Worm (Caenorhabditis elegans) whole organism, early embryonic: ENCODE data around the gene Y64G10A.1.

Experiments used
- B0310.2 ChIP-seq: sonication (generic microtip); optimal IDR thresholded peaks from 2 replicates; lab custom pipeline; 2016; ENCODE audit warnings: mild to moderate bottlenecking, missing genetic modification characterization, missing compliant biosample characterization
- F13C5.2 ChIP-seq: sonication (generic microtip); optimal IDR thresholded peaks from 2 replicates; lab custom pipeline; 2017; ENCODE audit warnings: mild to moderate bottlenecking, missing genetic modification characterization, inconsistent platforms, missing compliant biosample characterization
- aly-1 ChIP-seq: sonication (generic microtip); optimal IDR thresholded peaks from 2 replicates; lab custom pipeline; 2016; ENCODE audit warnings: missing genetic modification characterization, missing compliant biosample characterization
- ama-1 ChIP-seq: fragments of 150-350 bp; optimal IDR thresholded peaks from 2 replicates; lab custom pipeline; 2014
- ceh-13 ChIP-seq: fragments of 200-800 bp; sonication (Bioruptor generic); optimal IDR thresholded peaks from 2 replicates; lab custom pipeline; 2018; ENCODE audit warnings: mild to moderate bottlenecking, missing genetic modification characterization, missing compliant biosample characterization
- ceh-36 ChIP-seq: sonication (generic microtip); optimal IDR thresholded peaks from 2 replicates; lab custom pipeline; 2016; ENCODE audit warnings: missing genetic modification characterization, inconsistent platforms, missing compliant biosample characterization
- ets-7 ChIP-seq: sonication (generic microtip); optimal IDR thresholded peaks from 2 replicates; lab custom pipeline; 2016; ENCODE audit warnings: missing genotype, missing genetic modification characterization, missing compliant biosample characterization
- flt-1 ChIP-seq: fragments of 200-800 bp; sonication (Bioruptor generic); IDR thresholded peaks from 2 replicates; pipeline ENCODE4 v1.3.6; 2022; ENCODE audit warnings: missing genetic modification characterization, missing compliant biosample characterization
- hmbx-1 ChIP-seq: sonication (generic microtip); optimal IDR thresholded peaks from 2 replicates; lab custom pipeline; 2016; ENCODE audit warnings: mild to moderate bottlenecking, missing genetic modification characterization, missing compliant biosample characterization
- hmg-4 ChIP-seq: fragments of 200-800 bp; sonication (Bioruptor generic); optimal IDR thresholded peaks from 2 replicates; lab custom pipeline; 2018; ENCODE audit warnings: mild to moderate bottlenecking, missing genetic modification characterization, missing compliant biosample characterization
- hnd-1 ChIP-seq: sonication (generic microtip); optimal IDR thresholded peaks from 2 replicates; lab custom pipeline; 2016; ENCODE audit warnings: missing genetic modification characterization, missing compliant biosample characterization
- pes-1 ChIP-seq: fragments of 200-800 bp; sonication (Bioruptor generic); IDR thresholded peaks from 2 replicates; pipeline ENCODE4 v1.3.6; 2022; ENCODE audit warnings: missing genetic modification reagents, missing genetic modification characterization, missing compliant biosample characterization
- scrt-1 ChIP-seq: fragments of 200-800 bp; sonication (Bioruptor generic); IDR thresholded peaks from 2 replicates; pipeline ENCODE4 v1.3.6; 2022; ENCODE audit warnings: missing genetic modification characterization, missing compliant biosample characterization
- sea-1 ChIP-seq: fragments of 200-800 bp; sonication (Bioruptor generic); conservative IDR thresholded peaks from 2 replicates; pipeline ENCODE4 v1.3.6; 2022; ENCODE audit warnings: missing genetic modification characterization, missing compliant biosample characterization
- tbx-11 ChIP-seq: fragments of 200-800 bp; sonication (Bioruptor generic); IDR thresholded peaks from 2 replicates; pipeline ENCODE4 v1.3.6; 2022; ENCODE audit warnings: missing genetic modification characterization, missing compliant biosample characterization
- tbx-37 ChIP-seq: fragments of 200-800 bp; sonication (Bioruptor generic); conservative IDR thresholded peaks from 2 replicates; pipeline ENCODE4 v1.3.6; 2022; ENCODE audit warnings: missing genetic modification reagents, missing genetic modification characterization, missing compliant biosample characterization
- tra-4 ChIP-seq: sonication (generic microtip); optimal IDR thresholded peaks from 2 replicates; lab custom pipeline; 2017; ENCODE audit warnings: missing genetic modification characterization, missing compliant biosample characterization

Gene Y64G10A.1

ce11 chrIV:14238976-14239375 lies at the start of gene Y64G10A.1:
Gene Y64G10A.1 (minus strand): TSS chrIV:14239076.
- TF ChIP-seq sea-1 (GFP tag; lab: Robert Waterston, UW), result no peak
- no peak for TF ChIP-seq ceh-13 (GFP tag; lab: Kevin White, UChicago)
- TF ChIP-seq ets-7 (tag; lab: Kevin White, UChicago), result no peak
- TF ChIP-seq ama-1 (lab: Kevin White, UChicago), result no peak
- no peak for TF ChIP-seq F13C5.2 (tag; lab: Kevin White, UChicago)
- TF ChIP-seq B0310.2 (tag; lab: Kevin White, UChicago), result no peak
- no peak for TF ChIP-seq hnd-1 (tag; lab: Kevin White, UChicago)
- TF ChIP-seq tbx-11 (GFP tag; lab: Robert Waterston, UW), result no peak
- no peak for TF ChIP-seq pes-1 (GFP tag; lab: Robert Waterston, UW)
- TF ChIP-seq tra-4 (tag; lab: Kevin White, UChicago), result no peak

DNA sequence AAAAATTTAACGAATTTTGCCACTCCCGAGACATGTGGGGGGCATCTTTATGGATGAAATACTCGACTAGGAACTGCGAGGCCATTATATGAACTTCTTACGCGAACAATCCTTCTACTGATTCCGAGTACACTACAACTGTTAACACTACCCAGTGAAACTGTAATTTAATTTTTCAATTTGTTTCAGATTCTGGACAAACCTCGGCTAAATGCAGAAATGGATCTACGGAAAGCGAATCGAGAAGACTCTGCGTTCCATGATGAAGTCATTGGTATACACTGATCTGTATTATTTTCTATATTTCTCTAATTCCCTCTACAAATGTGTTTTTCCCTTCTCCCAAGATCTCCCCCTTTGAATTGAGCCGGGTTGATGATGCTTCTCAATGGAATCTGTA lies 46.0 kb upstream of the Y64G10A.1 start:
- TF ChIP-seq F13C5.2 (tag; lab: Kevin White, UChicago) (no peak), ama-1 (lab: Kevin White, UChicago) (no peak), pes-1 (GFP tag; lab: Robert Waterston, UW) (no peak), hmbx-1 (tag; lab: Kevin White, UChicago) (no peak), tbx-11 (GFP tag; lab: Robert Waterston, UW) (no peak), aly-1 (tag; lab: Kevin White, UChicago) (no peak), tra-4 (tag; lab: Kevin White, UChicago) (no peak), tbx-37 (GFP tag; lab: Robert Waterston, UW) (no peak), hnd-1 (tag; lab: Kevin White, UChicago) (no peak), ceh-36 (tag; lab: Kevin White, UChicago) (no peak), ceh-13 (GFP tag; lab: Kevin White, UChicago) (no peak)

ce11 chrIV:14276773-14277388 lies 38.0 kb upstream of the Y64G10A.1 start:
- TF ChIP-seq scrt-1 (GFP tag; lab: Robert Waterston, UW) (no peak), B0310.2 (tag; lab: Kevin White, UChicago) (no peak), tbx-11 (GFP tag; lab: Robert Waterston, UW) (no peak), ceh-36 (tag; lab: Kevin White, UChicago) (no peak), hmbx-1 (tag; lab: Kevin White, UChicago) (no peak), tra-4 (tag; lab: Kevin White, UChicago) (no peak), sea-1 (GFP tag; lab: Robert Waterston, UW) (no peak), ama-1 (lab: Kevin White, UChicago) (no peak), tbx-37 (GFP tag; lab: Robert Waterston, UW) (no peak), aly-1 (tag; lab: Kevin White, UChicago) (no peak), hnd-1 (tag; lab: Kevin White, UChicago) (no peak)

DNA sequence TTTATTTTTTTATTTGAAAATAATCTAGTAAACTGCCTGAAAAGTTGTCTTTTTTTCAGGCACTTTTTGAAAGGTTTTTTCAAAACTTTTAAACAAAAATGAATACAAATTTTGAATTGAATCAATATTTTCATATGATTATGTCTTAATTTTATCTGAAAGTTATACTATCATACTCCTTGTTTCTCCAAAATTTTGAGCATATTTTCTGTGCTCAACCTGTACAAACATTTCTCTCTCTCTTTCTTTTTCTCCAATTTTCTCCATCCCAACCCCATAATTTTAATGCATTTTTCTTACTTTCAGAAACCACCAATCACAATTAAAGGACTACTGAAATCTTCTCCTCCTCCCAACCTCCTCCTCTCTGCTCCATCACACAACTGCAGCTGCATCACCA lies 37.3 kb upstream of the Y64G10A.1 start, which contains the start of gene ilcr-1:
Gene ilcr-1, plus strand, starts transcription at position 301 of the 400 bp plus-strand sequence.
- TF ChIP-seq aly-1 (tag; lab: Kevin White, UChicago) (no peak), pes-1 (GFP tag; lab: Robert Waterston, UW) (no peak), F13C5.2 (tag; lab: Kevin White, UChicago) (no peak), sea-1 (GFP tag; lab: Robert Waterston, UW) (no peak), hnd-1 (tag; lab: Kevin White, UChicago) (no peak), ets-7 (tag; lab: Kevin White, UChicago) (no peak), ceh-13 (GFP tag; lab: Kevin White, UChicago) (no peak), tbx-11 (GFP tag; lab: Robert Waterston, UW) (no peak), hmbx-1 (tag; lab: Kevin White, UChicago) (no peak), B0310.2 (tag; lab: Kevin White, UChicago) (no peak), tra-4 (tag; lab: Kevin White, UChicago) (no peak)

DNA sequence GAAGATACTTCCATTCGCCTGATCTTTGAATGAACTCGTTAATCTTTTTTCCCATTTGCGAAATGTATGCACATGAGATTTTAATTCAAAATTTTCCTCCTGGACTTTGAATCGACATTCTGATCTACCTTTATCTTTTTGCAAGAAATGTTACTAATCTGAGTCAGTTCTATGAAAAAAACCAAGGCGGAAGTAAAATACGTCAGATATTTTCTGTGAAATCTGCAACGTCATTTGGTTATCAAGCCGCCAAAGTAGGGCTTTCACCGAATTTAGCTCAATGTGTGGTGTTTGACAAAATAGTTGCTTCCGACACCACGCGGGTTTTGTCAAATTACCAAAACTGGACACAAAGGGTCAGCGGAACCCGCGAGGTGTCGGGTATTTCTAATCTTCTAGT lies 36.0 kb upstream of the Y64G10A.1 start:
- TF ChIP-seq flt-1 (GFP tag; lab: Robert Waterston, UW) (no peak), B0310.2 (tag; lab: Kevin White, UChicago) (no peak), hmbx-1 (tag; lab: Kevin White, UChicago) (no peak), ets-7 (tag; lab: Kevin White, UChicago) (no peak), hnd-1 (tag; lab: Kevin White, UChicago) (no peak), pes-1 (GFP tag; lab: Robert Waterston, UW) (no peak), hmg-4 (no peak), ceh-13 (GFP tag; lab: Kevin White, UChicago) (no peak), ama-1 (lab: Kevin White, UChicago) (no peak)

ce11 chrIV:14272561-14272960 lies 33.7 kb upstream of the Y64G10A.1 start:
- TF ChIP-seq F13C5.2 (tag; lab: Kevin White, UChicago), result no peak
- TF ChIP-seq ets-7 (tag; lab: Kevin White, UChicago), result no peak
- no peak for TF ChIP-seq tra-4 (tag; lab: Kevin White, UChicago)

- TF ChIP-seq flt-1 (GFP tag; lab: Robert Waterston, UW), result no peak
Observed at ce11 chrIV:14269932-14270331, 31.1 kb upstream of the Y64G10A.1 start.

ce11 chrIV:14268882-14269281 lies 30.0 kb upstream of the Y64G10A.1 start:
- TF ChIP-seq hnd-1 (tag; lab: Kevin White, UChicago), result no peak
- no peak for TF ChIP-seq ets-7 (tag; lab: Kevin White, UChicago)
- no peak for TF ChIP-seq aly-1 (tag; lab: Kevin White, UChicago)
- TF ChIP-seq ama-1 (lab: Kevin White, UChicago), result no peak
